Fruit fly (Drosophila melanogaster) whole organism, embryonic: ENCODE data around the gene kra.

Source experiments
- Atf-2 ChIP-seq: fragments of 200-800 bp; sonication (Bioruptor generic); optimal IDR thresholded peaks from 2 replicates; lab custom pipeline; 2016; ENCODE audit warnings: missing biosample characterization, missing genetic modification characterization
- Bdp1 ChIP-seq: fragments of 200-800 bp; sonication (Bioruptor generic); optimal IDR thresholded peaks from 3 replicates; lab custom pipeline; 2016; ENCODE audit warnings: missing biosample characterization, missing genetic modification characterization
- BtbVII ChIP-seq: fragments of 200-800 bp; sonication (Bioruptor generic); optimal IDR thresholded peaks from 3 replicates; lab custom pipeline; 2017; ENCODE audit warnings: missing biosample characterization, mild to moderate bottlenecking, missing genetic modification characterization
- CG10462 ChIP-seq: fragments of 200-800 bp; sonication (Bioruptor generic); optimal IDR thresholded peaks from 2 replicates; lab custom pipeline; 2016; ENCODE audit warnings: missing biosample characterization, missing genetic modification characterization
- CG10565 ChIP-seq: fragments of 200-800 bp; sonication (Bioruptor generic); optimal IDR thresholded peaks from 3 replicates; lab custom pipeline; 2016; ENCODE audit warnings: missing biosample characterization, mild to moderate bottlenecking, missing genetic modification characterization
- CG11695 ChIP-seq: fragments of 200-800 bp; sonication (Bioruptor generic); IDR thresholded peaks from 3 replicates; pipeline ENCODE4 v1.3.6; 2022; ENCODE audit warnings: missing biosample characterization, missing genetic modification characterization
- CG12299 ChIP-seq: fragments of 200-800 bp; sonication (Bioruptor generic); optimal IDR thresholded peaks from 2 replicates; lab custom pipeline; 2018; ENCODE audit warnings: missing biosample characterization, mild to moderate bottlenecking, missing genetic modification characterization
- CG1233 ChIP-seq: fragments of 200-800 bp; sonication (Bioruptor generic); optimal IDR thresholded peaks from 4 replicates; lab custom pipeline; 2018; ENCODE audit warnings: missing biosample characterization, mild to moderate bottlenecking, missing genetic modification characterization
- CG13123 ChIP-seq: fragments of 200-800 bp; sonication (Bioruptor generic); optimal IDR thresholded peaks from 2 replicates; lab custom pipeline; 2016; ENCODE audit warnings: missing biosample characterization, missing genetic modification characterization
- CG13296 ChIP-seq: fragments of 200-800 bp; sonication (Bioruptor generic); optimal IDR thresholded peaks from 3 replicates; lab custom pipeline; 2018; ENCODE audit warnings: missing biosample characterization, mild to moderate bottlenecking, missing genetic modification characterization
- CG14710 ChIP-seq: fragments of 200-800 bp; sonication (Bioruptor generic); optimal IDR thresholded peaks from 3 replicates; lab custom pipeline; 2019; ENCODE audit warnings: missing biosample characterization, mild to moderate bottlenecking, missing genetic modification characterization, moderate library complexity
- CG14860 ChIP-seq: fragments of 200-800 bp; sonication (Bioruptor generic); IDR thresholded peaks from 3 replicates; pipeline ENCODE4 v1.3.6; 2022; ENCODE audit warnings: missing biosample characterization, missing genetic modification characterization; ENCODE audit not compliant: partially characterized antibody
- CG15514 ChIP-seq: fragments of 200-800 bp; sonication (Bioruptor generic); optimal IDR thresholded peaks from 3 replicates; lab custom pipeline; 2017; ENCODE audit warnings: missing biosample characterization, missing genetic modification characterization, mild to moderate bottlenecking, moderate library complexity, missing genetic modification reagents
- CG16815 ChIP-seq: fragments of 200-800 bp; sonication (Bioruptor generic); optimal IDR thresholded peaks from 3 replicates; lab custom pipeline; 2017; ENCODE audit warnings: missing biosample characterization, mild to moderate bottlenecking, missing genetic modification characterization
- CG17328 ChIP-seq: fragments of 200-800 bp; sonication (Bioruptor generic); IDR thresholded peaks from 2 replicates; pipeline ENCODE4 v1.3.6; 2022; ENCODE audit warnings: missing biosample characterization, missing genetic modification characterization
- CG17612 ChIP-seq: fragments of 200-800 bp; sonication (Bioruptor generic); IDR thresholded peaks from 2 replicates; pipeline ENCODE4 v1.3.6; 2022; ENCODE audit warnings: missing biosample characterization, missing genetic modification characterization
- CG1832 ChIP-seq: fragments of 200-800 bp; sonication (Bioruptor generic); optimal IDR thresholded peaks from 2 replicates; lab custom pipeline; 2017; ENCODE audit warnings: missing biosample characterization, mild to moderate bottlenecking, missing genetic modification characterization, inconsistent platforms
- CG4328 ChIP-seq: fragments of 200-800 bp; sonication (Bioruptor generic); optimal IDR thresholded peaks from 3 replicates; lab custom pipeline; 2017; ENCODE audit warnings: missing biosample characterization, missing genetic modification reagents, missing genetic modification characterization
- CG4360 ChIP-seq: fragments of 200-800 bp; sonication (Bioruptor generic); IDR thresholded peaks from 2 replicates; pipeline ENCODE4 v1.3.6; 2022; ENCODE audit warnings: missing biosample characterization, missing genetic modification characterization
- CG43689 ChIP-seq: fragments of 200-800 bp; sonication (Bioruptor generic); IDR thresholded peaks from 2 replicates; pipeline ENCODE4 v1.3.6; 2022; ENCODE audit warnings: missing biosample characterization, missing genetic modification characterization
- CG5180 ChIP-seq: fragments of 200-800 bp; sonication (Bioruptor generic); optimal IDR thresholded peaks from 3 replicates; lab custom pipeline; 2017; ENCODE audit warnings: missing biosample characterization, missing genetic modification characterization, mild to moderate bottlenecking, moderate library complexity, missing genetic modification reagents
- CG6175 ChIP-seq: fragments of 200-800 bp; sonication (Bioruptor generic); IDR thresholded peaks from 3 replicates; pipeline ENCODE4 v1.3.6; 2022; ENCODE audit warnings: missing biosample characterization, missing genetic modification characterization
- CG6254 ChIP-seq: fragments of 200-800 bp; sonication (Bioruptor generic); optimal IDR thresholded peaks from 3 replicates; lab custom pipeline; 2017; ENCODE audit warnings: mild to moderate bottlenecking, missing biosample characterization, missing genetic modification reagents, missing genetic modification characterization
- CG6272 ChIP-seq: fragments of 200-800 bp; sonication (Bioruptor generic); IDR thresholded peaks from 2 replicates; pipeline ENCODE4 v1.3.6; 2022; ENCODE audit warnings: missing biosample characterization, missing genetic modification characterization
- CG6791 ChIP-seq: fragments of 200-800 bp; sonication (Bioruptor generic); IDR thresholded peaks from 3 replicates; pipeline ENCODE4 v1.3.6; 2022; ENCODE audit warnings: missing biosample characterization, missing genetic modification characterization; ENCODE audit not compliant: partially characterized antibody
- CG8089 ChIP-seq: fragments of 200-800 bp; sonication (Bioruptor generic); optimal IDR thresholded peaks from 3 replicates; lab custom pipeline; 2016; ENCODE audit warnings: missing biosample characterization, missing genetic modification characterization
- CG8359 ChIP-seq: fragments of 200-800 bp; sonication (Bioruptor generic); optimal IDR thresholded peaks from 2 replicates; lab custom pipeline; 2017; ENCODE audit warnings: missing biosample characterization, mild to moderate bottlenecking, missing genetic modification characterization, borderline replicate concordance
- CG8924 ChIP-seq: fragments of 200-800 bp; optimal IDR thresholded peaks from 3 replicates; lab custom pipeline; 2019; ENCODE audit warnings: missing biosample characterization, mild to moderate bottlenecking, missing genetic modification characterization, moderate library complexity
- H2.0 ChIP-seq: fragments of 200-800 bp; sonication (Bioruptor generic); IDR thresholded peaks from 2 replicates; pipeline ENCODE4 v1.3.6; 2022; ENCODE audit warnings: missing biosample characterization, missing genetic modification characterization
- Mes4 ChIP-seq: fragments of 200-800 bp; sonication (Bioruptor generic); optimal IDR thresholded peaks from 2 replicates; lab custom pipeline; 2016; ENCODE audit warnings: missing biosample characterization, missing genetic modification characterization
- Nf-YA ChIP-seq: fragments of 200-800 bp; sonication (Bioruptor generic); IDR thresholded peaks from 2 replicates; pipeline ENCODE4 v1.3.6; 2022; ENCODE audit warnings: missing biosample characterization, missing genetic modification characterization
- Six4 ChIP-seq: fragments of 200-800 bp; sonication (Bioruptor generic); optimal IDR thresholded peaks from 2 replicates; lab custom pipeline; 2016; ENCODE audit warnings: missing biosample characterization, missing genetic modification characterization
- ato ChIP-seq: fragments of 200-800 bp; sonication (Bioruptor generic); IDR thresholded peaks from 2 replicates; pipeline ENCODE4 v1.3.6; 2022; ENCODE audit warnings: missing biosample characterization, missing genetic modification characterization; ENCODE audit not compliant: partially characterized antibody
- bigmax ChIP-seq: fragments of 200-800 bp; sonication (Bioruptor generic); optimal IDR thresholded peaks from 2 replicates; lab custom pipeline; 2018; ENCODE audit warnings: missing biosample characterization, mild to moderate bottlenecking, missing genetic modification characterization
- corto ChIP-seq: fragments of 200-800 bp; sonication (Bioruptor generic); optimal IDR thresholded peaks from 2 replicates; lab custom pipeline; 2016; ENCODE audit warnings: missing biosample characterization, mild to moderate bottlenecking, missing genetic modification characterization, moderate library complexity
- crc ChIP-seq: fragments of 200-800 bp; sonication (Bioruptor generic); optimal IDR thresholded peaks from 2 replicates; lab custom pipeline; 2016; ENCODE audit warnings: missing biosample characterization, missing genetic modification characterization
- gro ChIP-seq: fragments of 200-800 bp; sonication (Bioruptor generic); optimal IDR thresholded peaks from 2 replicates; lab custom pipeline; 2016; ENCODE audit warnings: missing biosample characterization, missing genetic modification characterization
- onecut ChIP-seq: fragments of 200-800 bp; sonication (Bioruptor generic); IDR thresholded peaks from 2 replicates; pipeline ENCODE4 v1.3.6; 2022; ENCODE audit warnings: missing biosample characterization, missing genetic modification characterization
- pfk ChIP-seq: fragments of 200-800 bp; sonication (Bioruptor generic); optimal IDR thresholded peaks from 2 replicates; lab custom pipeline; 2018; ENCODE audit warnings: missing biosample characterization, mild to moderate bottlenecking, missing genetic modification characterization, moderate library complexity
- phol ChIP-seq: fragments of 200-800 bp; sonication (Bioruptor generic); optimal IDR thresholded peaks from 3 replicates; lab custom pipeline; 2018; ENCODE audit warnings: missing biosample characterization, mild to moderate bottlenecking, missing genetic modification characterization, moderate library complexity
- pnt ChIP-seq: fragments of 200-800 bp; sonication (Bioruptor generic); optimal IDR thresholded peaks from 3 replicates; lab custom pipeline; 2016; ENCODE audit warnings: missing biosample characterization, missing genetic modification characterization
- psq ChIP-seq: fragments of 200-800 bp; sonication (Bioruptor generic); optimal IDR thresholded peaks from 2 replicates; lab custom pipeline; 2017; ENCODE audit warnings: missing biosample characterization, missing genetic modification characterization
- salm ChIP-seq: fragments of 200-800 bp; sonication (Bioruptor generic); optimal IDR thresholded peaks from 2 replicates; lab custom pipeline; 2018; ENCODE audit warnings: missing biosample characterization, mild to moderate bottlenecking, missing genetic modification characterization
- sc ChIP-seq, 3 experiments: fragments of >200 bp in 2 of 3; fragments of 200-800 bp in 1 of 3; sonication (Bioruptor generic) in 1 of 3; optimal IDR thresholded peaks; 2 replicates in 2 of 3; 3 replicates in 1 of 3; lab custom pipeline; 2017; ENCODE audit warnings: mild to moderate bottlenecking in 1 of 3, missing biosample characterization in 1 of 3, missing genetic modification characterization in 1 of 3, missing genetic modification reagents in 1 of 3
- sd ChIP-seq: fragments of 200-800 bp; sonication (Bioruptor generic); optimal IDR thresholded peaks from 3 replicates; lab custom pipeline; 2018; ENCODE audit warnings: missing biosample characterization, mild to moderate bottlenecking, missing genetic modification characterization, moderate library complexity
- stwl ChIP-seq: fragments of 200-800 bp; sonication (Bioruptor generic); optimal IDR thresholded peaks from 3 replicates; lab custom pipeline; 2018; ENCODE audit warnings: missing biosample characterization, mild to moderate bottlenecking, missing genetic modification characterization, moderate library complexity
- unc-4 ChIP-seq: fragments of 200-800 bp; sonication (Bioruptor generic); IDR thresholded peaks from 2 replicates; pipeline ENCODE4 v1.3.6; 2022; ENCODE audit warnings: missing biosample characterization, missing genetic modification characterization; ENCODE audit not compliant: partially characterized antibody
- vfl ChIP-seq: fragments of 200-800 bp; sonication (Bioruptor generic); optimal IDR thresholded peaks from 2 replicates; lab custom pipeline; 2016; ENCODE audit warnings: missing biosample characterization, missing genetic modification characterization
- zfh1 ChIP-seq: fragments of 200-800 bp; sonication (Bioruptor generic); IDR thresholded peaks from 3 replicates; pipeline ENCODE4 v1.3.6; 2022; ENCODE audit warnings: missing biosample characterization, missing genetic modification characterization

Gene kra

dm6 chr3R:5547464-5547943 lies 53.4 kb downstream of the kra start, which contains the start of gene CG2519 (continued):
- TF ChIP-seq H2.0 (GFP tag; lab: Robert Waterston, UW) (peak; percentile 52), CG8924 (tag; lab: Kevin White, UChicago) (peak; percentile 76), CG12299 (peak; percentile 14), bigmax (GFP tag; lab: Kevin White, UChicago) (peak; percentile 66), CG11695 (GFP tag; lab: Robert Waterston, UW) (0 out of 3 replicates have a peak, but pooled peaks have one; percentile 19), ato (peak; percentile 92), CG16815 (no peak), CG8089 (GFP tag; lab: Kevin White, UChicago) (peak; percentile 3), CG6272 (GFP tag; lab: Robert Waterston, UW) (peak; percentile 36; the same call in 1 of the 2 replicates), Atf-2 (GFP tag; lab: Kevin White, UChicago) (peak; percentile 15), Six4 (GFP tag; lab: Kevin White, UChicago) (peak; percentile 51), CG17612 (GFP tag; lab: Robert Waterston, UW) (0 out of 2 replicates have a peak, but pooled peaks have one; percentile 18), sd (tag; lab: Kevin White, UChicago) (no peak), CG5180 (GFP tag; lab: Kevin White, UChicago) (no peak), CG17328 (GFP tag; lab: Robert Waterston, UW) (peak; percentile 55), CG4328 (GFP tag; lab: Kevin White, UChicago) (peak; percentile 14), gro (GFP tag; lab: Kevin White, UChicago) (peak; percentile 80), CG14860 (peak; percentile 87), Nf-YA (peak; percentile 33; the same call in 1 of the 2 replicates), pfk (GFP tag; lab: Kevin White, UChicago) (no peak), CG13296 (GFP tag; lab: Kevin White, UChicago) (no peak), CG43689 (GFP tag; lab: Robert Waterston, UW) (no peak), phol (tag; lab: Kevin White, UChicago) (peak; percentile 65), crc (peak; percentile 21), CG10462 (peak; percentile 15), CG1832 (GFP tag; lab: Kevin White, UChicago) (no peak), unc-4 (GFP tag; lab: Robert Waterston, UW) (peak; percentile 91), corto (GFP tag; lab: Kevin White, UChicago) (no peak), CG8359 (GFP tag; lab: Kevin White, UChicago) (no peak), CG4360 (no peak), onecut (GFP tag; lab: Robert Waterston, UW) (peak; percentile 62; the same call in 1 of the 2 replicates), stwl (no peak), pnt (peak; percentile 19), CG14710 (peak; percentile 82), zfh1 (GFP tag; lab: Robert Waterston, UW) (peak; percentile 66), salm (no peak), CG13123 (GFP tag; lab: Kevin White, UChicago) (no peak), CG1233 (GFP tag; lab: Kevin White, UChicago) (no peak), sc (optimal IDR thresholded peaks at IDR 0.05; lab: Kevin White, UChicago) (no peak), sc (GFP tag; optimal IDR thresholded peaks at IDR 0.05; lab: Kevin White, UChicago) (no peak), Mes4 (GFP tag; lab: Kevin White, UChicago) (no peak), CG15514 (GFP tag; lab: Kevin White, UChicago) (peak; percentile 86), Bdp1 (GFP tag; lab: Kevin White, UChicago) (peak; percentile 39), BtbVII (GFP tag; lab: Kevin White, UChicago) (no peak), CG6791 (peak; percentile 97), CG6175 (GFP tag; lab: Robert Waterston, UW) (no peak), psq (no peak), CG10565 (GFP tag; lab: Kevin White, UChicago) (no peak), vfl (peak; percentile 60), CG6254 (GFP tag; lab: Kevin White, UChicago) (peak; percentile 21)
